Fruit fly (Drosophila melanogaster) whole organism, prepupa: ENCODE results near the gene CheB74a.

Source experiments
- CG10669 ChIP-seq: fragments of 200-800 bp; sonication (Bioruptor generic); optimal IDR thresholded peaks from 3 replicates; lab custom pipeline; 2018; ENCODE audit warnings: missing biosample characterization, mild to moderate bottlenecking, missing genetic modification characterization, moderate library complexity
- CG1621 ChIP-seq: fragments of 200-800 bp; sonication (Bioruptor generic); optimal IDR thresholded peaks from 3 replicates; lab custom pipeline; 2018; ENCODE audit warnings: missing biosample characterization, mild to moderate bottlenecking, missing genetic modification characterization
- CG32006 ChIP-seq: fragments of 200-800 bp; sonication (Bioruptor generic); optimal IDR thresholded peaks from 3 replicates; lab custom pipeline; 2017; ENCODE audit warnings: missing biosample characterization, mild to moderate bottlenecking, missing genetic modification characterization
- Eip75B ChIP-seq: fragments of 200-800 bp; sonication (Bioruptor generic); optimal IDR thresholded peaks from 3 replicates; lab custom pipeline; 2016; ENCODE audit warnings: missing biosample characterization, missing genetic modification characterization
- Eip93F ChIP-seq: fragments of 200-800 bp; sonication (Bioruptor generic); optimal IDR thresholded peaks from 2 replicates; lab custom pipeline; 2016; ENCODE audit warnings: missing biosample characterization, mild to moderate bottlenecking, missing genetic modification characterization
- Hr38 ChIP-seq: sonication (Bioruptor generic); optimal IDR thresholded peaks from 2 replicates; lab custom pipeline; 2016; ENCODE audit warnings: missing biosample characterization, missing genetic modification characterization
- Hr39 ChIP-seq: fragments of 200-800 bp; sonication (Bioruptor generic); optimal IDR thresholded peaks from 2 replicates; lab custom pipeline; 2016; ENCODE audit warnings: missing biosample characterization, missing genetic modification characterization
- Met ChIP-seq: fragments of 200-800 bp; sonication (Bioruptor generic); optimal IDR thresholded peaks from 3 replicates; lab custom pipeline; 2016; ENCODE audit warnings: missing biosample characterization, missing genetic modification characterization
- Smox ChIP-seq: fragments of 200-800 bp; sonication (Bioruptor generic); optimal IDR thresholded peaks from 3 replicates; lab custom pipeline; 2016; ENCODE audit warnings: missing biosample characterization, missing genetic modification characterization
- achi ChIP-seq: fragments of 200-800 bp; sonication (Bioruptor generic); optimal IDR thresholded peaks from 3 replicates; lab custom pipeline; 2016; ENCODE audit warnings: missing biosample characterization, missing genetic modification characterization
- net ChIP-seq: fragments of 200-800 bp; sonication (Bioruptor generic); optimal IDR thresholded peaks from 3 replicates; lab custom pipeline; 2016; ENCODE audit warnings: missing biosample characterization, missing genetic modification characterization
- salr ChIP-seq, 2 experiments: fragments of 200-800 bp; sonication (Bioruptor generic); optimal IDR thresholded peaks; 3 replicates each; lab custom pipeline; 2016 to 2018; ENCODE audit warnings: missing biosample characterization in 2 of 2, missing genetic modification characterization in 2 of 2, mild to moderate bottlenecking in 1 of 2
- ss ChIP-seq, 2 experiments: fragments of 200-800 bp; sonication (Bioruptor generic); optimal IDR thresholded peaks; 2 replicates in 1 of 2; 3 replicates in 1 of 2; lab custom pipeline; 2017 to 2018; ENCODE audit warnings: mild to moderate bottlenecking in 2 of 2, missing biosample characterization in 2 of 2, missing genetic modification characterization in 2 of 2, moderate library complexity in 1 of 2
- vri ChIP-seq: fragments of 200-800 bp; sonication (Bioruptor generic); optimal IDR thresholded peaks from 3 replicates; lab custom pipeline; 2016; ENCODE audit warnings: missing biosample characterization, mild to moderate bottlenecking, missing genetic modification characterization

dm6 chr3L:17742531-17742930 lies 22.9 kb upstream of the CheB74a start:
- TF ChIP-seq Met (GFP tag; lab: Kevin White, UChicago) (no peak), net (GFP tag; lab: Kevin White, UChicago) (no peak), salr (GFP tag; optimal IDR thresholded peaks at IDR 0.05; lab: Kevin White, UChicago) (no peak), achi (GFP tag; lab: Kevin White, UChicago) (no peak), Smox (GFP tag; lab: Kevin White, UChicago) (no peak), Eip93F (GFP tag; lab: Kevin White, UChicago) (no peak), ss (GFP tag; optimal IDR thresholded peaks at IDR 0.05; lab: Kevin White, UChicago) (no peak), vri (GFP tag; lab: Kevin White, UChicago) (no peak), CG10669 (GFP tag; lab: Kevin White, UChicago) (no peak), CG1621 (tag; lab: Kevin White, UChicago) (no peak), Hr38 (GFP tag; lab: Kevin White, UChicago) (no peak), CG32006 (GFP tag; lab: Kevin White, UChicago) (no peak), Eip75B (GFP tag; lab: Kevin White, UChicago) (no peak), Hr39 (GFP tag; lab: Kevin White, UChicago) (no peak)
